Fruit fly (Drosophila melanogaster) whole organism, embryonic: Measurements from ENCODE around the gene CG6983.
A peak's percentile ranks its signal among the peaks of the same experiment; 100 is the strongest.

Experiments
- Bteb2 ChIP-seq: fragments of 200-800 bp; sonication (Bioruptor generic); optimal IDR thresholded peaks from 2 replicates; lab custom pipeline; 2016; ENCODE audit warnings: missing biosample characterization, missing genetic modification characterization
- C15 ChIP-seq: fragments of 200-800 bp; sonication (Bioruptor generic); IDR thresholded peaks from 3 replicates; pipeline ENCODE4 v1.3.6; 2022; ENCODE audit warnings: missing biosample characterization, missing genetic modification characterization
- CG10431 ChIP-seq: fragments of 200-800 bp; sonication (Bioruptor generic); optimal IDR thresholded peaks from 3 replicates; lab custom pipeline; 2018; ENCODE audit warnings: missing biosample characterization, mild to moderate bottlenecking, missing genetic modification characterization
- CG10462 ChIP-seq: fragments of 200-800 bp; sonication (Bioruptor generic); optimal IDR thresholded peaks from 2 replicates; lab custom pipeline; 2016; ENCODE audit warnings: missing biosample characterization, missing genetic modification characterization
- CG11085 ChIP-seq: fragments of 200-800 bp; sonication (Bioruptor generic); IDR thresholded peaks from 2 replicates; pipeline ENCODE4 v1.3.6; 2022; ENCODE audit warnings: missing biosample characterization, missing genetic modification characterization
- CG13624 ChIP-seq: fragments of 200-800 bp; sonication (Bioruptor generic); optimal IDR thresholded peaks from 2 replicates; lab custom pipeline; 2016; ENCODE audit warnings: missing biosample characterization, missing genetic modification characterization
- CG14710 ChIP-seq: fragments of 200-800 bp; sonication (Bioruptor generic); optimal IDR thresholded peaks from 3 replicates; lab custom pipeline; 2019; ENCODE audit warnings: missing biosample characterization, mild to moderate bottlenecking, missing genetic modification characterization, moderate library complexity
- CG17359 ChIP-seq: fragments of 200-800 bp; sonication (Bioruptor generic); optimal IDR thresholded peaks from 3 replicates; lab custom pipeline; 2018; ENCODE audit warnings: missing biosample characterization, mild to moderate bottlenecking, missing genetic modification characterization, moderate library complexity
- CG2120 ChIP-seq: fragments of 200-800 bp; sonication (Bioruptor generic); optimal IDR thresholded peaks from 3 replicates; lab custom pipeline; 2016; ENCODE audit warnings: missing biosample characterization, missing genetic modification characterization
- CG32767 ChIP-seq: fragments of 200-800 bp; sonication (Bioruptor generic); IDR thresholded peaks from 2 replicates; pipeline ENCODE4 v1.3.6; 2022; ENCODE audit warnings: missing biosample characterization, missing genetic modification characterization
- CG33213 ChIP-seq: fragments of 200-800 bp; sonication (Bioruptor generic); optimal IDR thresholded peaks from 3 replicates; lab custom pipeline; 2016; ENCODE audit warnings: missing biosample characterization, missing genetic modification characterization
- CG4424 ChIP-seq: fragments of 200-800 bp; sonication (Bioruptor generic); optimal IDR thresholded peaks from 3 replicates; lab custom pipeline; 2016; ENCODE audit warnings: missing biosample characterization, missing genetic modification characterization
- CG5180 ChIP-seq: fragments of 200-800 bp; sonication (Bioruptor generic); optimal IDR thresholded peaks from 3 replicates; lab custom pipeline; 2017; ENCODE audit warnings: missing biosample characterization, missing genetic modification characterization, mild to moderate bottlenecking, moderate library complexity, missing genetic modification reagents
- CG6175 ChIP-seq: fragments of 200-800 bp; sonication (Bioruptor generic); IDR thresholded peaks from 3 replicates; pipeline ENCODE4 v1.3.6; 2022; ENCODE audit warnings: missing biosample characterization, missing genetic modification characterization
- CG6272 ChIP-seq: fragments of 200-800 bp; sonication (Bioruptor generic); IDR thresholded peaks from 2 replicates; pipeline ENCODE4 v1.3.6; 2022; ENCODE audit warnings: missing biosample characterization, missing genetic modification characterization
- CG6854 ChIP-seq: fragments of 200-800 bp; sonication (Bioruptor generic); optimal IDR thresholded peaks from 3 replicates; lab custom pipeline; 2017; ENCODE audit warnings: missing biosample characterization, mild to moderate bottlenecking, missing genetic modification characterization
- CG8944 ChIP-seq: fragments of 200-800 bp; sonication (Bioruptor generic); optimal IDR thresholded peaks from 3 replicates; lab custom pipeline; 2016; ENCODE audit warnings: missing biosample characterization, missing genetic modification characterization
- CG9215 ChIP-seq: fragments of 200-800 bp; sonication (Bioruptor generic); IDR thresholded peaks from 2 replicates; pipeline ENCODE4 v1.3.6; 2022; ENCODE audit warnings: missing biosample characterization, missing genetic modification characterization
- E2f2 ChIP-seq: fragments of 200-800 bp; sonication (Bioruptor generic); IDR thresholded peaks from 2 replicates; pipeline ENCODE4 v1.3.6; 2022; ENCODE audit warnings: missing biosample characterization, missing genetic modification characterization
- Ets97D ChIP-seq: fragments of 200-800 bp; sonication (Bioruptor generic); optimal IDR thresholded peaks from 3 replicates; lab custom pipeline; 2016; ENCODE audit warnings: missing biosample characterization, missing genetic modification characterization
- Fer1 ChIP-seq: fragments of 200-800 bp; sonication (Bioruptor generic); optimal IDR thresholded peaks from 2 replicates; lab custom pipeline; 2017; ENCODE audit warnings: missing biosample characterization, mild to moderate bottlenecking, missing genetic modification characterization
- Jarid2 ChIP-seq: fragments of 200-800 bp; sonication (Bioruptor generic); optimal IDR thresholded peaks from 3 replicates; lab custom pipeline; 2017; ENCODE audit warnings: mild to moderate bottlenecking, missing biosample characterization, missing genetic modification reagents, missing genetic modification characterization
- Max ChIP-seq: fragments of 200-800 bp; sonication (Bioruptor generic); optimal IDR thresholded peaks from 2 replicates; lab custom pipeline; 2016; ENCODE audit warnings: missing biosample characterization, mild to moderate bottlenecking, missing genetic modification characterization
- NK7.1 ChIP-seq: fragments of 200-800 bp; sonication (Bioruptor generic); optimal IDR thresholded peaks from 3 replicates; lab custom pipeline; 2016; ENCODE audit warnings: missing biosample characterization, missing genetic modification characterization
- Ssrp ChIP-seq: fragments of 200-800 bp; sonication (Bioruptor generic); optimal IDR thresholded peaks from 2 replicates; lab custom pipeline; 2018; ENCODE audit warnings: missing biosample characterization, mild to moderate bottlenecking, missing genetic modification characterization, moderate library complexity
- ara ChIP-seq: fragments of 200-800 bp; sonication (Bioruptor generic); IDR thresholded peaks from 2 replicates; pipeline ENCODE4 v1.3.6; 2022; ENCODE audit warnings: missing biosample characterization, missing genetic modification characterization
- bigmax ChIP-seq: fragments of 200-800 bp; sonication (Bioruptor generic); optimal IDR thresholded peaks from 2 replicates; lab custom pipeline; 2018; ENCODE audit warnings: missing biosample characterization, mild to moderate bottlenecking, missing genetic modification characterization
- cg ChIP-seq: fragments of 200-800 bp; sonication (Bioruptor generic); optimal IDR thresholded peaks from 3 replicates; lab custom pipeline; 2019; ENCODE audit warnings: missing biosample characterization, mild to moderate bottlenecking, missing genetic modification characterization, moderate library complexity
- chif ChIP-seq, 2 experiments: fragments of 200-800 bp; sonication (Bioruptor generic); optimal IDR thresholded peaks; 3 replicates each; lab custom pipeline; 2016; ENCODE audit warnings: missing biosample characterization in 2 of 2, missing genetic modification characterization in 2 of 2
- crol ChIP-seq: fragments of 200-800 bp; sonication (Bioruptor generic); IDR thresholded peaks from 2 replicates; pipeline ENCODE4 v1.3.6; 2022; ENCODE audit warnings: missing biosample characterization, missing genetic modification characterization
- emc ChIP-seq: fragments of 200-800 bp; sonication (Bioruptor generic); optimal IDR thresholded peaks from 2 replicates; lab custom pipeline; 2016; ENCODE audit warnings: missing biosample characterization, missing genetic modification characterization
- ems ChIP-seq: fragments of 200-800 bp; sonication (Bioruptor generic); optimal IDR thresholded peaks from 3 replicates; lab custom pipeline; 2016; ENCODE audit warnings: missing biosample characterization, missing genetic modification characterization
- en ChIP-seq: fragments of 200-800 bp; sonication (Bioruptor generic); optimal IDR thresholded peaks from 2 replicates; lab custom pipeline; 2016; ENCODE audit warnings: missing biosample characterization, missing genetic modification characterization
- ewg ChIP-seq: fragments of 200-800 bp; sonication (Bioruptor generic); optimal IDR thresholded peaks from 3 replicates; lab custom pipeline; 2017; ENCODE audit warnings: mild to moderate bottlenecking, missing biosample characterization, missing genetic modification reagents, missing genetic modification characterization
- eyg ChIP-seq: fragments of 200-800 bp; sonication (Bioruptor generic); optimal IDR thresholded peaks from 3 replicates; lab custom pipeline; 2016; ENCODE audit warnings: missing biosample characterization, missing genetic modification characterization
- fu2 ChIP-seq: fragments of 200-800 bp; sonication (Bioruptor generic); optimal IDR thresholded peaks from 2 replicates; lab custom pipeline; 2016; ENCODE audit warnings: missing biosample characterization, missing genetic modification characterization
- ind ChIP-seq: fragments of 200-800 bp; sonication (Bioruptor generic); optimal IDR thresholded peaks from 3 replicates; lab custom pipeline; 2016; ENCODE audit warnings: missing biosample characterization, missing genetic modification characterization
- jumu ChIP-seq: fragments of 200-800 bp; sonication (Bioruptor generic); optimal IDR thresholded peaks from 3 replicates; lab custom pipeline; 2016; ENCODE audit warnings: missing biosample characterization, missing genetic modification characterization
- lbe ChIP-seq: fragments of 200-800 bp; sonication (Bioruptor generic); optimal IDR thresholded peaks from 2 replicates; lab custom pipeline; 2016; ENCODE audit warnings: missing biosample characterization, mild to moderate bottlenecking, missing genetic modification characterization
- lov ChIP-seq, 2 experiments: fragments of 200-800 bp in 1 of 2; fragments of >200 bp in 1 of 2; sonication (Bioruptor generic) in 1 of 2; IDR thresholded peaks in 1 of 2; optimal IDR thresholded peaks in 1 of 2; 2 replicates in 1 of 2; 3 replicates in 1 of 2; pipeline versions ENCODE4 v1.3.6 to Lab custom; 2017 to 2022; ENCODE audit warnings: missing biosample characterization in 1 of 2, missing genetic modification characterization in 1 of 2
- mam ChIP-seq: fragments of 200-800 bp; sonication (Bioruptor generic); optimal IDR thresholded peaks from 3 replicates; lab custom pipeline; 2016; ENCODE audit warnings: missing biosample characterization, missing genetic modification characterization
- nom ChIP-seq: fragments of 200-800 bp; sonication (Bioruptor generic); optimal IDR thresholded peaks from 2 replicates; lab custom pipeline; 2017; ENCODE audit warnings: missing biosample characterization, missing genetic modification characterization, mild to moderate bottlenecking, moderate library complexity, missing genetic modification reagents
- onecut ChIP-seq: fragments of 200-800 bp; sonication (Bioruptor generic); IDR thresholded peaks from 2 replicates; pipeline ENCODE4 v1.3.6; 2022; ENCODE audit warnings: missing biosample characterization, missing genetic modification characterization
- pb ChIP-seq: fragments of 200-800 bp; sonication (Bioruptor generic); optimal IDR thresholded peaks from 3 replicates; lab custom pipeline; 2016; ENCODE audit warnings: missing biosample characterization, missing genetic modification characterization
- run ChIP-seq: fragments of 200-800 bp; sonication (Bioruptor generic); optimal IDR thresholded peaks from 3 replicates; lab custom pipeline; 2018; ENCODE audit warnings: missing biosample characterization, mild to moderate bottlenecking, missing genetic modification characterization
- slbo ChIP-seq: fragments of 200-800 bp; sonication (Bioruptor generic); IDR thresholded peaks from 2 replicates; pipeline ENCODE4 v1.3.6; 2022; ENCODE audit warnings: missing biosample characterization, missing genetic modification characterization
- sqz ChIP-seq: fragments of 200-800 bp; sonication (Bioruptor generic); optimal IDR thresholded peaks from 3 replicates; lab custom pipeline; 2018; ENCODE audit warnings: missing biosample characterization, mild to moderate bottlenecking, missing genetic modification characterization
- stc ChIP-seq: fragments of 200-800 bp; sonication (Bioruptor generic); IDR thresholded peaks from 2 replicates; pipeline ENCODE4 v1.3.6; 2022; ENCODE audit warnings: missing biosample characterization, missing genetic modification characterization
- tio ChIP-seq: fragments of 200-800 bp; sonication (Bioruptor generic); optimal IDR thresholded peaks from 2 replicates; lab custom pipeline; 2017; ENCODE audit warnings: missing biosample characterization, missing genetic modification characterization, inconsistent platforms
- zf30C ChIP-seq: fragments of 200-800 bp; sonication (Bioruptor generic); optimal IDR thresholded peaks from 3 replicates; lab custom pipeline; 2018; ENCODE audit warnings: missing biosample characterization, mild to moderate bottlenecking, missing genetic modification characterization

The CG6983 gene

dm6 chr3L:8440771-8441549 is 8.2 kb downstream of the CG6983 start (continued):
- TF ChIP-seq nom (GFP tag; lab: Kevin White, UChicago) (peak; percentile 99), NK7.1 (peak; percentile 24), CG33213 (no peak), ind (peak; percentile 54), sqz (GFP tag; lab: Kevin White, UChicago) (peak; percentile 71), jumu (GFP tag; lab: Kevin White, UChicago) (peak; percentile 25), zf30C (GFP tag; lab: Kevin White, UChicago) (peak; percentile 52), bigmax (GFP tag; lab: Kevin White, UChicago) (no peak), CG10431 (GFP tag; lab: Kevin White, UChicago) (no peak), Ets97D (GFP tag; lab: Kevin White, UChicago) (peak; percentile 6), Jarid2 (GFP tag; lab: Kevin White, UChicago) (no peak), onecut (GFP tag; lab: Robert Waterston, UW) (no peak), cg (GFP tag; lab: Kevin White, UChicago) (no peak), CG11085 (GFP tag; lab: Robert Waterston, UW) (no peak), CG14710 (tag; lab: Kevin White, UChicago) (peak; percentile 1), eyg (peak; percentile 44), stc (GFP tag; lab: Robert Waterston, UW) (peak; percentile 20; the same call in 1 of the 2 replicates), run (tag; lab: Kevin White, UChicago) (no peak), CG8944 (GFP tag; lab: Kevin White, UChicago) (peak; percentile 6), CG6854 (GFP tag; lab: Kevin White, UChicago) (peak; percentile 13), CG2120 (GFP tag; lab: Kevin White, UChicago) (peak; percentile 58), chif (GFP tag; optimal IDR thresholded peaks at IDR 0.05; lab: Kevin White, UChicago) (peak in 1 of 2 experiments; percentile 29), crol (GFP tag; lab: Robert Waterston, UW) (no peak), mam (GFP tag; lab: Kevin White, UChicago) (peak; percentile 33), Fer1 (peak; percentile 17), CG4424 (peak; percentile 28), CG5180 (GFP tag; lab: Kevin White, UChicago) (no peak), tio (GFP tag; lab: Kevin White, UChicago) (peak; percentile 37), lbe (GFP tag; lab: Kevin White, UChicago) (no peak), E2f2 (GFP tag; lab: Robert Waterston, UW) (peak; percentile 7; the same call in 1 of the 2 replicates), slbo (GFP tag; lab: Robert Waterston, UW) (peak; percentile 55; the same call in 1 of the 2 replicates), emc (GFP tag; lab: Kevin White, UChicago) (peak; percentile 22), ems (peak; percentile 27), ara (GFP tag; lab: Robert Waterston, UW) (peak; percentile 16; the same call in 1 of the 2 replicates), CG13624 (peak; percentile 53), Ssrp (tag; lab: Kevin White, UChicago) (peak; percentile 45), Bteb2 (GFP tag; lab: Kevin White, UChicago) (peak; percentile 31), lov (optimal IDR thresholded peaks at IDR 0.05; lab: Kevin White, UChicago) (no peak), lov (GFP tag; IDR thresholded peaks at IDR 0.05; lab: Robert Waterston, UW) (no peak), CG6175 (GFP tag; lab: Robert Waterston, UW) (no peak), pb (GFP tag; lab: Kevin White, UChicago) (peak; percentile 26), C15 (GFP tag; lab: Robert Waterston, UW) (no peak), ewg (GFP tag; lab: Kevin White, UChicago) (peak; percentile 55), CG9215 (GFP tag; lab: Robert Waterston, UW) (no peak), Max (GFP tag; lab: Kevin White, UChicago) (no peak), fu2 (GFP tag; lab: Kevin White, UChicago) (no peak), CG6272 (no peak), en (GFP tag; lab: Kevin White, UChicago) (peak; percentile 10), CG32767 (no peak; the same call in 1 of the 2 replicates), CG10462 (no peak), CG17359 (tag; lab: Kevin White, UChicago) (peak; percentile 50)
